Fruit fly (Drosophila melanogaster) ovary, adult (tissue): Measurements from ENCODE around the gene Doa.
A peak's percentile ranks its signal among the peaks of the same experiment; 100 is the strongest.

Experiments
- CG17801 ChIP-seq: fragments of 200-800 bp; optimal IDR thresholded peaks from 2 replicates; lab custom pipeline; 2019; ENCODE audit warnings: missing biosample characterization, mild to moderate bottlenecking, missing genetic modification characterization, moderate library complexity; ENCODE audit not compliant: partially characterized antibody

Doa gene

DNA sequence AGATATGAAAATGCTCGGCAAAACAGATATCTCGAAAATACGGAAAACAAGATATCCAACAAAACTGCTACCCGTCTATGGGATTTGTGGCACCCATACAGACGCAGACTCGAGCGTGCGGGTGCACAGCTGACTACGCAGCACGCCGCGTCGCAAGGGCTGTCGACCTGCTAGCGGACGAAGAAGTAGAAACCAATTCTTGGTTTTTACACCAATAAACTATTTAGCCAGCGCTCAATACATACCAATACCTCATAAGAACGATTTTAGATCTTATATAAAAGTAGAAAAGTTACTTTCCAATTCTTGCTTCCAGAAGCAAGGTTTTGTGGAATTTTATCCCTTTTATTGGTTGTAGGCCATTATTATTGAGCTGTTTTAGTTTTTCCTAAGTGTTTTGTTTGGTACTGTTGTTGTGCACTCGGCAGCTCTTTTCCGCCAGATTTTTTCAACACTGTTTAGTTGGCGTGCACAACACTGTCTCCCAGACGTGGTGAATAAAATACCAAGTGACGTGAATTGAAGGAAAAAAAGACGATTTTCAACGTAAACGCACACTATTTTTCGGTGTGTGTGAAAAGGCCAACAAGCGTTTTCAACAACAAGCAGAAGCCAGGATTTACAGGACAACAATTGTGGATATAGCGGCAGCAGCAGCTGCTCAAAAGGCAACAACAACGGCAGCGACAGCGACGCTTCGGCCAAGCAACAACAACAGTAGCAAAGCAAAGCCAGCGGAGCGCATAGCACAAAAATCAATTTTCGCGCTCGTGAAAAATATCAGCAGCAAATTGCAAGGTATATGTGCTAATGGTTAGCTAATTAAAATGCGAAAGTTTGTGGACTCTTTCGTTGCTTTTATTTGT lies 921 bp downstream of the Doa start:
- peak; percentile 61 for TF ChIP-seq CG17801

- TF ChIP-seq CG17801, result no peak
Measured at dm6 chr3R:28889427-28889736, 1.5 kb downstream of the Doa start.

DNA sequence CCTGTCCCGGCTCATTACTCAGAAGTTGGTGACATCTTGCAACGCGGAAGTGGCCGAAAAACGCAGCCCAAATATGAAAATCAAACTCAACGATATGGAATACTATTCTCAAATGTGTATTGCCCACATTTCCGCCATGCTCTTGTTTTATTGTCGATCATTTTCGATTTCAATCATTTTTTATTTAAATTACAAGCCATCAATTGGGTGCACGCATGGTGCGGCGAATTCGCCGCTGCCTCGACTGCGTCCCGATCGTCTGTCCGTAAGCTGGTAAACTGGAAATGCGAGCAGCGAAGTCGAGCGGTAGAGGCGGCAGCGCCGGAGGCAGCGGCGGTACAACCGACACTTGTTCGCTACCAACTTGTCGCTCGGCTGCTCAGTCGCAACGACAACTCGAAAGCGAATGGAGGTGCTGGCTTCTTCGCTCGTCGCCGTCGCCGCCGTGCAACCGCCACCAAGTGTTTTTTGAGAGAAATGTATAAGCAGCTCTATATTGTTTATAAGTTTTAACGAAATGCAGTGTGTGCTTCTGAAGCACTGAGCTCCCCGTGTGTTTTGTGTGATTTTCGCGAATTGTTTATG lies 3.7 kb downstream of the Doa start:
- TF ChIP-seq CG17801, result no peak

- TF ChIP-seq CG17801, result no peak
Measured at dm6 chr3R:28895014-28895413, 7.1 kb downstream of the Doa start.

DNA sequence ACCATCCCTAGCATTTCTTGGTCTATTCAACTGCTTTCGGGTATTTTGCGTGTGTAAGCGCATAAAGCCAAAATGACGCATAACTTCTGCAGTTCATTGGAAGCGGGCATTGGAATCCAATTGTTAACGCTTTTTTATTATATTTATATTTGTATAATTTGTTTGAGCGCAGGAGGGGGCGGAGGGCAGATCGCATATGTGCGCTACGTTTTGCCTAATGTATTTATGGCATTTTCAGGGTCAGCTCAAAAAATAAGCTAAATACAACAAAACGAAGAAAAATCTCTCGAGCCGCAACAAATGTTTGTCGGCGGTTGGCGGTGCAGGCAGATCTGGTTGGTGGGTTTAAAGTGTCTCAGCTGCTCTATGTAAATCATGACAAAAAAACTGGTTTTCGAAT lies 10.0 kb downstream of the Doa start:
- no peak for TF ChIP-seq CG17801

- TF ChIP-seq CG17801, result no peak
Measured at dm6 chr3R:28898921-28899545, 11.2 kb downstream of the Doa start.

DNA sequence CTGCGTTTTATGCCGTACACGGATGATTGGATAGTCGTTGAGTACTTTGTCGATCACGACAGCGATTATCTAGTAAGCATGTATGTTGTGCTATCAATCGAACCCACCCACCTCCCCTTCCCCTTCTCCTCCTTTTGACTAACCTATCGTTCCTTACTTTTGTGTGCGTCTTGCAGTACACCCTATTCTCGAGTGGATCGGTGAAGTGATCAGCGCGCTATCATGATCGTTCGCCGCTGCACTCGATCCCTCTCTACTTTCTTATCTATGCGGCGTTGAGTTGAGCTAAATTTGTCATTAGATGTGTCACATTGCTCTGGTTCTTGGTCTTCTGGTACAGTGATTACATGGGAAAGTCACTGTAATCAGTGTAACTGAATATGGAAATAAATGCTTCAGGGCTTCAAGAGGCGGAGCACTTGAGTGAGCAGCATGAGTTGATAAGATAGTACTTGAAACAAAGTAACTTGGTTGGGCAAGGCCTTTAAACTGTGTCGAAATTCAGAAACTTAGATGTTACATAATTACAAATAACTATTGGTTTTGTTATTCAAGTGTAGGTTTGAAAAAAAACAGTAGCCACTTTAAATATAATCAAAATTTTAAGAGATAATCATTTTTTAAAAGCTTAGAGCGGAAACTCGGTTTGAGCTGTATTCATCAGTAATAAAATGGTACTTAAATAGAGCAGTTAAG lies 13.7 kb downstream of the Doa start:
- no peak for TF ChIP-seq CG17801

DNA sequence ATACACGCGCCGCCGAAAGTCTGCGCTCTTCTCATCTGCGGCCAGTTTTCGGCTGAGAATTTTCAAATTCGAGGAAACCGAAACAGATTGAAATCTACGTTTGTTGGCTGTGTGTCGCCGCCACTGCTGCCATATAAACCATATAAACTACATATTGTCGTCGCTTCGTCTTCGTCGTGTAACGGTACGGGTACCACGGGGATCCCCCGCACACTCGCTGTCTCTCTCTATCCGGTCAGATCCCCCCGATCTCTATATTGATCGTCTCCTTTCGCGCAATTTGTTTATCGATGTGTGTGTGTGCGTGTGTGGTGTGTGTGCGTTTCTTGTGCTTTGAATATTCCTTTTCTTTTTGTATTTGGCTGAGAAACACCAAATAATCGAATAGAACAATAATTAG lies 15.5 kb downstream of the Doa start:
- no peak for TF ChIP-seq CG17801

DNA sequence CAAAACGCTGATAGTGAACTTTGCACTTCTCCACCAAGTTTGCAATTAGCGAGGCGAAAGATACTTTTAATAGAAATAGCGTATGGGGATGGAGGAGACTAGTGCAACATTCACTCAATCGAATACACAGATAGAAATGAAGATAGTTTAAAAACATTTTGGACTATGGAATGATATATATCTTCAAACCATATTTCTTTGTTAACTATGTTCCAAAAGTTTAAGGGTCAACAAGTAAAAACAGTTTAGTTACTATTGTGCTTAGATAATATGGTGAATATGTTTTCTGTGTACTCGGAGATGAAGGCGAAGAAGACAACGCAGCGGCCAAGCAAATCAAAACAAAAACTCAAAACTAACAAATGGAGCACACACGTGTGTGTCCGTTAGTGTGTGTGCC lies 16.3 kb downstream of the Doa start:
- TF ChIP-seq CG17801, result no peak

DNA sequence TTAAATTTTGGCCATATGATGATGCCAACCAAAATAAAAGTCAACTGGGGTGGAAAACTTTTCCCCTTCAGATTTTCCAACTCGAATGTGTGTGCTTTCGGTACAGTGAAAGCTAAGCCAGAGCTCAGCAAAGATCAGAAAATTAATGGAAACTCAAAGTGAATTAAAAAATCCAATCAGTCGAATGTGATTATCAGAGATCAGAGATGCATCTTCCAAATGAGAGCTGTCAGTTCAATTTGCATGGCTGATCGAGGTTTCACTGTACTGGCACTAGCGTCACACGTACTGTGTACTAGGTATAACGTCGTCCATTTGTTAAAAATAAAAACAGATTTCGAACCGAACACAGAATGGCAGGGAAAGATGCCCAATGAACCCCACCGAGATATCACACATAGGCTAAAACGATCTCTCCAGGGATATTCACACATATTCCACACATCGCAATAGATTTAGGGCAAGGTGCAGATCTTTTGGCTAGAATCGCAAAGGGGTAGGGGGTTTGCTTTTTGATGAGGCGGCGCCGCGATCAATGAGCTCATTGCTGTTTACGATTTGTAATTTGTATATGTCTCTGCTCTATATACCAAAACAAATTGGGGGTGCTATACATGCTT lies 17.1 kb downstream of the Doa start:
- no peak for TF ChIP-seq CG17801

DNA sequence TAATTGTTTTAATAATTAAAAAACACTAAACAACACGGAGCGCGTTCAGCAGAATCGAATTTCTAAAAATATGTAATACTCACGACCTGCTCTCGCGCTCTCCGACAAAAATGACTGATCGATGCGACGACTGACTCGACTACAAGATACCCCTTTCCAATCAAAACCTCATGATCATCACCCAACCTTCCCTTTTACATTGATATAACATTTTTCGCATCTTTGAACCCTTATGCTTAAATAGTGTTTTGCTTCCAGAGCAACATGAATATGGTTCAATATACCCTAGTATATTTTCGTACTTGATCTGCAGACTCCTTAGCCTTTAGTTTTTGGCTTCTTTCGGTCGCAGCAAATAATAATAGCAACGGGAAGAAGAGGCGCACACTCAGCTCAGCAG lies 23.9 kb downstream of the Doa start:
- no peak for TF ChIP-seq CG17801

DNA sequence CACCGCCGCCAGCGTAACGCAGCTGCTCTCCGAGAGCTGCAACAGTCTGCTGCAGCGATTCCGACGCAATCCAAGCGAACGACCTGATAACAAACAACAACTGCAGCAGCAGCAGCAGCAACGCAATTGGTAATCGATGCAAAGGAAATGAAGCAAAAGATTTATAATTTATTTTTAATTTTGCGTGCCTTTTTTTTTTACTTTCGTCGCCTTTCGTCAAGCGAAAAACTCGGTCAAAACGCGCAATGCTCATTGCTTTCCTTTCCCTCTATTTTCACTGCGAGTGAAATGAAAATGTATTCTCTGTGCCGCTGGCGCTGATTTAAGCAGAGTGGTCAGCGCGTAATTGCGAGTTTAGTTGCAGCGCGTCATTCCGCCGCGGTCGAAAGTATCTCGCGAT lies 25.2 kb downstream of the Doa start:
- TF ChIP-seq CG17801, result no peak

- TF ChIP-seq CG17801, result no peak
Measured at dm6 chr3R:28913890-28914750, 26.2 kb downstream of the Doa start.

- no peak for TF ChIP-seq CG17801
Measured at dm6 chr3R:28922744-28923143, 34.9 kb downstream of the Doa start, which contains the start of gene CG11828. CG11828 (plus strand) TSS chr3R:28923044.

- no peak for TF ChIP-seq CG17801
Measured at dm6 chr3R:28950859-28951351, 63.0 kb downstream of the Doa start.

- no peak for TF ChIP-seq CG17801
Measured at dm6 chr3R:28958703-28959102, 70.8 kb downstream of the Doa start.
